Worm (Caenorhabditis elegans): ENCODE results near the gene srw-40.

srw-40 gene

ce11 chrII:4328716-4329115 lies 12.8 kb upstream of the srw-40 start, which contains the start of gene H20J04.4:
Gene H20J04.4, plus strand, starts transcription at chrII:4329016.
- no peak for TF ChIP-seq mbf-1 (tag; optimal IDR thresholded peaks at IDR 0.05)
- no peak for TF ChIP-seq alr-1 (tag; optimal IDR thresholded peaks at IDR 0.05)

DNA sequence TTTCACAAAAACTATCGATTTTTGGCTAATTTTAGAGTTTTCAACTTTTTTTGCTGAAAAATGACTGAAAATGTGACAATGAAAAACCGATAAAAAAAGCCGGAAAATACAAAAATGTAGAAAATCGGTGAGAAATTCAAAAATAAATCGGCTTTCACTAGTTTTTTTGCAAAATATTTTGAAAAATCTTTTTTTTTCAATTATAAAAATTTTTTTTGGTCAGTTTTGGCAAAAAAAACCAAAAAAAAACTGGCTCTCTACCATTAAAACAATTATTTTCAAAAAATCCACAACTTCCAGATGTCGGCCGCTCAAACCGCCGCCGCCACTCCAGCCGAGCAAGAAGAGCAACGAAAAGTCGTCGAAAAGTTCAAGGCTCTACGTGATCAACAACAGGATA lies 10.5 kb upstream of the srw-40 start, which contains the start of gene pfd-2:
Gene pfd-2, plus strand, starts transcription at position 301 of the 400 bp plus-strand sequence.
- no peak for TF ChIP-seq aly-2 (tag; optimal IDR thresholded peaks at IDR 0.05)
- TF ChIP-seq egl-27 (tag; optimal IDR thresholded peaks at IDR 0.05), result no peak
- TF ChIP-seq mdl-1 (tag; optimal IDR thresholded peaks at IDR 0.05), result no peak
- TF ChIP-seq nhr-77 (tag; optimal IDR thresholded peaks at IDR 0.05), result no peak
- TF ChIP-seq nhr-237 (tag; optimal IDR thresholded peaks at IDR 0.05), result no peak
- TF ChIP-seq unc-55 (GFP tag; optimal IDR thresholded peaks at IDR 0.05), result no peak
- no peak for TF ChIP-seq F13H6.1 (tag; optimal IDR thresholded peaks at IDR 0.05)
- no peak for TF ChIP-seq mbf-1 (tag; optimal IDR thresholded peaks at IDR 0.05)
- no peak for TF ChIP-seq alr-1 (tag; optimal IDR thresholded peaks at IDR 0.05)
- no peak for TF ChIP-seq ama-1 (optimal IDR thresholded peaks at IDR 0.05)
- TF ChIP-seq elt-3 (tag; optimal IDR thresholded peaks at IDR 0.05), result no peak
- no peak for TF ChIP-seq ztf-1 (GFP tag; conservative IDR thresholded peaks at IDR 0.05)
- TF ChIP-seq nhr-23 (tag; optimal IDR thresholded peaks at IDR 0.05), result no peak
- TF ChIP-seq dmd-4 (tag; optimal IDR thresholded peaks at IDR 0.05), result no peak
- no peak for TF ChIP-seq zag-1 (tag; optimal IDR thresholded peaks at IDR 0.05)
- no peak for TF ChIP-seq nhr-129 (tag; optimal IDR thresholded peaks at IDR 0.05)
- TF ChIP-seq unc-62 (GFP tag; optimal IDR thresholded peaks at IDR 0.05), result no peak
- no peak for TF ChIP-seq Y55F3AM.14 (GFP tag; optimal IDR thresholded peaks at IDR 0.05)
- no peak for TF ChIP-seq nhr-6 (tag; optimal IDR thresholded peaks at IDR 0.05)
- no peak for TF ChIP-seq unc-39 (tag; optimal IDR thresholded peaks at IDR 0.05)

- TF ChIP-seq nhr-237 (tag; optimal IDR thresholded peaks at IDR 0.05) (no peak), nhr-10 (tag; optimal IDR thresholded peaks at IDR 0.05) (no peak), egl-27 (tag; optimal IDR thresholded peaks at IDR 0.05) (no peak), nhr-21 (tag; optimal IDR thresholded peaks at IDR 0.05) (no peak), alr-1 (tag; optimal IDR thresholded peaks at IDR 0.05) (no peak), ceh-82 (tag; optimal IDR thresholded peaks at IDR 0.05) (no peak), R02D3.7 (tag; optimal IDR thresholded peaks at IDR 0.05) (no peak), ZK546.5 (tag; optimal IDR thresholded peaks at IDR 0.05) (no peak), nhr-23 (tag; optimal IDR thresholded peaks at IDR 0.05) (no peak), zag-1 (tag; optimal IDR thresholded peaks at IDR 0.05) (no peak)
Observed at ce11 chrII:4324061-4324460, 8.2 kb upstream of the srw-40 start, which contains the start of gene mog-2. Gene mog-2, plus strand, starts transcription at chrII:4324361.

DNA sequence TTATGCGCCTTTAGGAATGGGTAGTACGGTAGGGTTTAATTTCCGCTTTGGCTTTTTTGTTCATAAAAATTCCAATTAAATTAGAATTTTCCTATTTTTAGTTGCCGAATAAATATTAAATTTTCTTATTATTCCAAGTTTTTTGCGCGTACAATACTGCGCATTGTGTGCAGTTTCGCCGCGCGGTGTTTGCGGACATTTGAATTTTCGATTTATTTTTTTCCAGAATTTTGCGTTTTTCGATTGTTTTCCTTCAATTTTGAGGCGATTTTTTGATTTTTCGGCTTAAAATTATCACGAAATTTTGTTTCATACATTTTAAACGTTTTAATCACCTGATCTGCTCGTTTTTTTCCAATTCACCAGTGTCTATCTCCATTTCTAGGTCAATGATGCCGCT lies 7.0 kb upstream of the srw-40 start, which contains the start of gene H20J04.6:
Gene H20J04.6, plus strand, starts transcription at position 386 of the 400 bp plus-strand sequence.
- TF ChIP-seq sma-3 (GFP tag; optimal IDR thresholded peaks at IDR 0.05), result peak; percentile 2
- TF ChIP-seq R02D3.7 (tag; optimal IDR thresholded peaks at IDR 0.05), result peak; percentile 18
- no peak for TF ChIP-seq nhr-10 (tag; optimal IDR thresholded peaks at IDR 0.05)
- peak in 1 of 2 experiments; percentile 27 for TF ChIP-seq lsy-2 (tag; optimal IDR thresholded peaks at IDR 0.05)
- TF ChIP-seq mbf-1 (tag; optimal IDR thresholded peaks at IDR 0.05), result no peak
- no peak for TF ChIP-seq fos-1 (tag; optimal IDR thresholded peaks at IDR 0.05)
- no peak for TF ChIP-seq nhr-6 (tag; optimal IDR thresholded peaks at IDR 0.05)
- peak; percentile 33 for TF ChIP-seq unc-55 (GFP tag; optimal IDR thresholded peaks at IDR 0.05)
- peak; percentile 31 for TF ChIP-seq C34F6.9 (tag; optimal IDR thresholded peaks at IDR 0.05)
- no peak for TF ChIP-seq nhr-25 (tag; optimal IDR thresholded peaks at IDR 0.05)
- TF ChIP-seq gmeb-1 (tag; optimal IDR thresholded peaks at IDR 0.05), result peak; percentile 20
- no peak for TF ChIP-seq mdl-1 (tag; optimal IDR thresholded peaks at IDR 0.05)

DNA sequence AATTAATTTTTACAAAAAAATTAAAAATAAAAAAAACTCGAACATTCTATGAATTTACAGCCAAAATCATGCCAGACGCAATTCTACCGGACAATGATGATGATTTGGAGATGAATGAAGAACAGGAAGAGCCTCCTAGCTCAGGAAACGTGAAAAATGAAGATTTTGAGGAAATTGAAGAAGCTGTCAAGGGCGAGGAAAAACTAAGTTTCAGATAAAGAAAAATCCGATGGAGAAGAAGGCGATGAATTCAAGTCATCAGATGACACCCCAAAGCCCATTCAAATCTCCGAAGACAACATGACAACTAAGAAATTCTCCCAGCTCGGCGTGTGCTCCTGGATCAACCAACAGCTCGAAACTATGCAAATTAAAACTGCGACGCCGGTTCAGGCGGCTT lies 5.9 kb upstream of the srw-40 start, which contains the start of gene Y52E8A.1:
Gene Y52E8A.1, plus strand, starts transcription at position 301 of the 400 bp plus-strand sequence.
- no peak for TF ChIP-seq unc-55 (GFP tag; optimal IDR thresholded peaks at IDR 0.05)
- TF ChIP-seq lin-11 (tag; optimal IDR thresholded peaks at IDR 0.05), result no peak
- TF ChIP-seq lin-39 (tag; optimal IDR thresholded peaks at IDR 0.05), result no peak
- TF ChIP-seq ZK546.5 (tag; optimal IDR thresholded peaks at IDR 0.05), result no peak
- no peak for TF ChIP-seq mab-5 (tag; optimal IDR thresholded peaks at IDR 0.05)
- TF ChIP-seq R02D3.7 (tag; optimal IDR thresholded peaks at IDR 0.05), result no peak
- TF ChIP-seq egl-27 (tag; optimal IDR thresholded peaks at IDR 0.05), result no peak
- no peak for TF ChIP-seq peb-1 (tag; optimal IDR thresholded peaks at IDR 0.05)
- TF ChIP-seq skn-1 (tag; optimal IDR thresholded peaks at IDR 0.05), result no peak
- TF ChIP-seq mbf-1 (tag; optimal IDR thresholded peaks at IDR 0.05), result no peak
- TF ChIP-seq elt-3 (tag; optimal IDR thresholded peaks at IDR 0.05), result no peak
- no peak for TF ChIP-seq ceh-16 (tag; optimal IDR thresholded peaks at IDR 0.05)
- TF ChIP-seq sma-3 (GFP tag; optimal IDR thresholded peaks at IDR 0.05), result no peak
- no peak for TF ChIP-seq ceh-82 (tag; optimal IDR thresholded peaks at IDR 0.05)
- no peak for TF ChIP-seq crh-2 (tag; optimal IDR thresholded peaks at IDR 0.05)
- TF ChIP-seq nhr-77 (tag; optimal IDR thresholded peaks at IDR 0.05), result no peak
